Worm (Caenorhabditis elegans) whole organism, young adult: Measurements from ENCODE around the gene C08E8.5.
"Not testable (repeated sequence)": the region's sequence is repeated elsewhere in the genome, so short reads cannot be mapped to it uniquely, and the experiment has no call there.

Experiments used
- F10E7.11 ChIP-seq: sonication (generic microtip); optimal IDR thresholded peaks from 2 replicates; lab custom pipeline; 2017; ENCODE audit warnings: mild to moderate bottlenecking, missing genetic modification characterization, moderate library complexity, missing compliant biosample characterization
- F33H1.4 ChIP-seq: fragments of 200-800 bp; sonication (Bioruptor generic); IDR thresholded peaks from 2 replicates; pipeline ENCODE4 v1.3.6; 2022; ENCODE audit warnings: missing genetic modification reagents, missing genetic modification characterization, missing compliant biosample characterization
- F52B5.7 ChIP-seq: sonication (generic microtip); optimal IDR thresholded peaks from 2 replicates; lab custom pipeline; 2016; ENCODE audit warnings: mild to moderate bottlenecking, missing genetic modification characterization, missing compliant biosample characterization
- F55B11.4 ChIP-seq: sonication (generic microtip); optimal IDR thresholded peaks from 2 replicates; lab custom pipeline; 2016; ENCODE audit warnings: missing compliant biosample characterization, missing genetic modification characterization, borderline replicate concordance; ENCODE audit not compliant: insufficient read depth
- Y53F4B.3 ChIP-seq: fragments of 200-800 bp; sonication (Bioruptor generic); IDR thresholded peaks from 2 replicates; pipeline ENCODE4 v1.3.6; 2022; ENCODE audit warnings: missing genetic modification reagents, missing genetic modification characterization, missing compliant biosample characterization
- aptf-2 ChIP-seq: fragments of 200-800 bp; sonication (Bioruptor generic); conservative IDR thresholded peaks from 2 replicates; pipeline ENCODE4 v1.3.6; 2022; ENCODE audit warnings: missing genetic modification reagents, missing genetic modification characterization, missing compliant biosample characterization
- atf-7 ChIP-seq: sonication (generic microtip); optimal IDR thresholded peaks from 2 replicates; lab custom pipeline; 2017; ENCODE audit warnings: mild to moderate bottlenecking, missing genetic modification characterization, missing compliant biosample characterization
- attf-5 ChIP-seq: fragments of 200-800 bp; sonication (Bioruptor generic); optimal IDR thresholded peaks from 2 replicates; lab custom pipeline; 2018; ENCODE audit warnings: mild to moderate bottlenecking, missing genetic modification characterization, missing compliant biosample characterization
- attf-6 ChIP-seq: fragments of 200-800 bp; sonication (Bioruptor generic); IDR thresholded peaks from 2 replicates; pipeline ENCODE4 v1.3.6; 2022; ENCODE audit warnings: missing genetic modification reagents, missing genetic modification characterization, missing compliant biosample characterization
- bed-2 ChIP-seq: fragments of 200-800 bp; sonication (Bioruptor generic); IDR thresholded peaks from 2 replicates; pipeline ENCODE4 v1.3.6; 2022; ENCODE audit warnings: missing genetic modification reagents, missing genetic modification characterization, missing compliant biosample characterization
- ceh-100 ChIP-seq: fragments of 200-800 bp; sonication (Bioruptor generic); IDR thresholded peaks from 2 replicates; pipeline ENCODE4 v1.3.6; 2022; ENCODE audit warnings: missing genetic modification reagents, missing genetic modification characterization, missing compliant biosample characterization
- ceh-27 ChIP-seq: fragments of 200-800 bp; sonication (Bioruptor generic); optimal IDR thresholded peaks from 2 replicates; lab custom pipeline; 2018; ENCODE audit warnings: mild to moderate bottlenecking, missing genetic modification characterization, moderate library complexity, missing compliant biosample characterization
- ceh-58 ChIP-seq: fragments of 200-800 bp; sonication (Bioruptor generic); IDR thresholded peaks from 2 replicates; pipeline ENCODE4 v1.3.6; 2022; ENCODE audit warnings: missing genetic modification characterization, missing compliant biosample characterization
- ceh-79 ChIP-seq: sonication (generic microtip); optimal IDR thresholded peaks from 2 replicates; lab custom pipeline; 2017; ENCODE audit warnings: mild to moderate bottlenecking, missing genetic modification characterization, missing compliant biosample characterization
- chd-7 ChIP-seq: sonication (generic microtip); optimal IDR thresholded peaks from 2 replicates; lab custom pipeline; 2016; ENCODE audit warnings: mild to moderate bottlenecking, missing genetic modification characterization, moderate library complexity, missing compliant biosample characterization
- die-1 ChIP-seq: sonication (generic microtip); optimal IDR thresholded peaks from 2 replicates; lab custom pipeline; 2016; ENCODE audit warnings: missing genotype, mild to moderate bottlenecking, missing genetic modification characterization, missing compliant biosample characterization
- dpl-1 ChIP-seq: fragments of 150-350 bp; optimal IDR thresholded peaks from 2 replicates; lab custom pipeline; 2014; ENCODE audit warnings: missing biosample characterization, missing genetic modification reagents, missing genetic modification characterization
- efl-1 ChIP-seq: fragments of 150-350 bp; optimal IDR thresholded peaks from 2 replicates; lab custom pipeline; 2014; ENCODE audit warnings: missing biosample characterization, missing genetic modification reagents, missing genetic modification characterization
- egl-18 ChIP-seq: fragments of 200-800 bp; sonication (Bioruptor generic); IDR thresholded peaks from 2 replicates; pipeline ENCODE4 v1.3.6; 2022; ENCODE audit warnings: missing genetic modification reagents, missing genetic modification characterization, missing compliant biosample characterization
- egrh-3 ChIP-seq: fragments of 200-800 bp; sonication (Bioruptor generic); IDR thresholded peaks from 2 replicates; pipeline ENCODE4 v1.3.6; 2022; ENCODE audit warnings: missing genetic modification reagents, missing genetic modification characterization, missing compliant biosample characterization
- hlh-12 ChIP-seq: sonication (generic microtip); optimal IDR thresholded peaks from 2 replicates; lab custom pipeline; 2016; ENCODE audit warnings: missing genetic modification characterization, missing compliant biosample characterization
- hmg-20 ChIP-seq: fragments of 200-800 bp; sonication (Bioruptor generic); IDR thresholded peaks from 2 replicates; pipeline ENCODE4 v1.3.6; 2022; ENCODE audit warnings: missing genetic modification reagents, missing genetic modification characterization, missing compliant biosample characterization
- let-526 ChIP-seq: fragments of 200-800 bp; sonication (Bioruptor generic); IDR thresholded peaks from 2 replicates; pipeline ENCODE4 v1.3.6; 2022; ENCODE audit warnings: missing genetic modification reagents, missing genetic modification characterization, missing compliant biosample characterization
- let-607 ChIP-seq, 2 experiments: fragments of 200-800 bp in 1 of 2; sonication (Bioruptor generic) in 1 of 2; sonication (generic microtip) in 1 of 2; optimal IDR thresholded peaks; 2 replicates each; lab custom pipeline; 2016 to 2018; ENCODE audit warnings: mild to moderate bottlenecking in 2 of 2, missing compliant biosample characterization in 2 of 2, missing genetic modification characterization in 2 of 2, moderate library complexity in 2 of 2, missing genotype in 1 of 2
- lsl-1 ChIP-seq: fragments of 200-800 bp; sonication (Bioruptor generic); optimal IDR thresholded peaks from 2 replicates; lab custom pipeline; 2018; ENCODE audit warnings: mild to moderate bottlenecking, missing genetic modification characterization, moderate library complexity, missing compliant biosample characterization
- madf-3 ChIP-seq: fragments of 200-800 bp; sonication (Bioruptor generic); IDR thresholded peaks from 2 replicates; pipeline ENCODE4 v1.3.6; 2022; ENCODE audit warnings: missing genetic modification reagents, missing genetic modification characterization, missing compliant biosample characterization
- nfyb-1 ChIP-seq: fragments of 200-800 bp; sonication (Bioruptor generic); IDR thresholded peaks from 2 replicates; pipeline ENCODE4 v1.3.6; 2022; ENCODE audit warnings: missing genetic modification reagents, missing genetic modification characterization, missing compliant biosample characterization
- nhr-120 ChIP-seq: fragments of 200-800 bp; sonication (Bioruptor generic); IDR thresholded peaks from 2 replicates; pipeline ENCODE4 v1.3.6; 2022; ENCODE audit warnings: missing genetic modification characterization, missing compliant biosample characterization
- nhr-80 ChIP-seq: sonication (generic microtip); optimal IDR thresholded peaks from 2 replicates; lab custom pipeline; 2016; ENCODE audit warnings: missing genetic modification characterization, missing compliant biosample characterization
- nhr-90 ChIP-seq: sonication (generic microtip); optimal IDR thresholded peaks from 2 replicates; lab custom pipeline; 2016; ENCODE audit warnings: missing genotype, mild to moderate bottlenecking, missing genetic modification characterization, missing compliant biosample characterization
- rpc-1 ChIP-seq, 2 experiments: fragments of 150-350 bp in 1 of 2; sonication (generic microtip) in 1 of 2; optimal IDR thresholded peaks; 2 replicates each; lab custom pipeline; 2014 to 2018; ENCODE audit warnings: missing biosample characterization in 1 of 2, missing genetic modification characterization in 1 of 2, missing genetic modification reagents in 1 of 2, missing genotype in 1 of 2
- sea-2 ChIP-seq: fragments of 200-800 bp; sonication (Bioruptor generic); IDR thresholded peaks from 2 replicates; pipeline ENCODE4 v1.3.6; 2022; ENCODE audit warnings: missing genetic modification characterization, missing compliant biosample characterization
- somi-1 ChIP-seq: fragments of 200-800 bp; sonication (Bioruptor generic); optimal IDR thresholded peaks from 2 replicates; lab custom pipeline; 2018; ENCODE audit warnings: mild to moderate bottlenecking, missing genetic modification characterization, missing compliant biosample characterization
- tlf-1 ChIP-seq: fragments of 200-800 bp; sonication (Bioruptor generic); optimal IDR thresholded peaks from 2 replicates; lab custom pipeline; 2018; ENCODE audit warnings: mild to moderate bottlenecking, missing genetic modification characterization, missing compliant biosample characterization
- zim-3 ChIP-seq: sonication (generic microtip); optimal IDR thresholded peaks from 2 replicates; lab custom pipeline; 2017; ENCODE audit warnings: mild to moderate bottlenecking, missing genetic modification characterization, moderate library complexity, missing compliant biosample characterization
- ztf-6 ChIP-seq: fragments of 200-800 bp; sonication (Bioruptor generic); IDR thresholded peaks from 2 replicates; pipeline ENCODE4 v1.3.6; 2022; ENCODE audit warnings: missing genetic modification reagents, missing genetic modification characterization, missing compliant biosample characterization

Gene C08E8.5

ce11 chrV:18359888-18360287 is at the start of gene C08E8.5:
TSS of gene C08E8.5 (minus strand) at chrV:18359988.
- TF ChIP-seq ceh-58 (no peak), rpc-1 (optimal IDR thresholded peaks at IDR 0.05; lab: Kevin White, UChicago) (no peak), rpc-1 (tag; optimal IDR thresholded peaks at IDR 0.05; lab: Kevin White, UChicago) (no peak), tlf-1 (GFP tag; lab: Kevin White, UChicago) (no peak), F10E7.11 (tag; lab: Kevin White, UChicago) (no peak), somi-1 (no peak), bed-2 (no peak), let-607 (tag; optimal IDR thresholded peaks at IDR 0.05; lab: Kevin White, UChicago) (no peak)

ce11 chrV:18404767-18405166 is 45.0 kb upstream of the C08E8.5 start, which contains the start of gene srh-209:
TSS of gene srh-209 (minus strand) at chrV:18404867.
- not testable (repeated sequence) for TF ChIP-seq Y53F4B.3 (GFP tag; lab: Robert Waterston, UW); F10E7.11 (tag; lab: Kevin White, UChicago); attf-6 (GFP tag; lab: Robert Waterston, UW)

- TF ChIP-seq ceh-100 (GFP tag; lab: Robert Waterston, UW), result no peak
- no peak for TF ChIP-seq aptf-2 (GFP tag; lab: Robert Waterston, UW)
- TF ChIP-seq nfyb-1 (GFP tag; lab: Robert Waterston, UW), result no peak
- no peak for TF ChIP-seq zim-3
- TF ChIP-seq madf-3 (GFP tag; lab: Robert Waterston, UW), result no peak
- TF ChIP-seq efl-1, result no peak
- TF ChIP-seq atf-7 (tag; lab: Kevin White, UChicago), result no peak
- TF ChIP-seq nhr-80 (tag; lab: Kevin White, UChicago), result no peak
- no peak for TF ChIP-seq F33H1.4 (GFP tag; lab: Robert Waterston, UW)
- TF ChIP-seq die-1, result no peak
- no peak for TF ChIP-seq nhr-90 (tag; lab: Kevin White, UChicago)
- no peak for TF ChIP-seq nhr-120 (GFP tag; lab: Robert Waterston, UW)
- TF ChIP-seq hmg-20 (GFP tag; lab: Robert Waterston, UW), result no peak
- no peak for TF ChIP-seq F52B5.7 (tag; lab: Kevin White, UChicago)
These were observed 43.0 kb upstream of the C08E8.5 start for ce11 chrV:18402743-18403142.

ce11 chrV:18397814-18398213 is 38.0 kb upstream of the C08E8.5 start, which contains the start of gene Y51A2B.16:
TSS of gene Y51A2B.16 (minus strand) at chrV:18397914.
- TF ChIP-seq dpl-1 (no peak), hlh-12 (no peak)

- no peak for TF ChIP-seq chd-7
- no peak for TF ChIP-seq ceh-27 (GFP tag; lab: Kevin White, UChicago)
- TF ChIP-seq egrh-3 (GFP tag; lab: Robert Waterston, UW), result no peak
- no peak for TF ChIP-seq lsl-1 (GFP tag; lab: Kevin White, UChicago)
- TF ChIP-seq F55B11.4, result no peak
- no peak for TF ChIP-seq let-526 (GFP tag; lab: Robert Waterston, UW)
- no peak for TF ChIP-seq ztf-6 (GFP tag; lab: Robert Waterston, UW)
- no peak for TF ChIP-seq egl-18
- no peak for TF ChIP-seq attf-5 (GFP tag; lab: Kevin White, UChicago)
- TF ChIP-seq sea-2 (GFP tag; lab: Robert Waterston, UW), result no peak
- no peak for TF ChIP-seq ceh-79 (tag; lab: Kevin White, UChicago)
- TF ChIP-seq nhr-90 (tag; lab: Kevin White, UChicago), result no peak
These were observed 35.9 kb upstream of the C08E8.5 start, which contains the start of gene Y51A2B.9 for ce11 chrV:18395649-18396048. TSS of gene Y51A2B.9 (minus strand) at chrV:18395749.
